Worm (Caenorhabditis elegans) whole organism, L4/young adult: ENCODE results near the gene Y51A2D.13.

Experiments
- dao-5 ChIP-seq: sonication (generic microtip); optimal IDR thresholded peaks from 2 replicates; lab custom pipeline; 2016; ENCODE audit warnings: missing genotype, missing genetic modification characterization, moderate library complexity, missing compliant biosample characterization
- him-1 ChIP-seq: sonication (generic microtip); optimal IDR thresholded peaks from 2 replicates; lab custom pipeline; 2016; ENCODE audit warnings: missing genotype, missing genetic modification reagents, missing genetic modification characterization, missing compliant biosample characterization

ce11 chrV:18571533-18571932 lies 8.1 kb downstream of the Y51A2D.13 start, which contains the start of gene Y51A2D.21:
- TF ChIP-seq dao-5 = no peak
- no peak for TF ChIP-seq him-1
